Fruit fly (Drosophila melanogaster) whole organism, embryonic: ENCODE data around the gene CG16789.

Experiments
- CG10959 ChIP-seq: fragments of 200-800 bp; sonication (Bioruptor generic); IDR thresholded peaks from 2 replicates; pipeline ENCODE4 v1.3.6; 2022; ENCODE audit warnings: missing biosample characterization, missing genetic modification characterization
- CG11093 ChIP-seq: fragments of 200-800 bp; sonication (Bioruptor generic); IDR thresholded peaks from 3 replicates; pipeline ENCODE4 v1.3.6; 2022; ENCODE audit warnings: missing biosample characterization, missing genetic modification characterization
- CG13123 ChIP-seq: fragments of 200-800 bp; sonication (Bioruptor generic); optimal IDR thresholded peaks from 2 replicates; lab custom pipeline; 2016; ENCODE audit warnings: missing biosample characterization, missing genetic modification characterization
- CG13287 ChIP-seq: fragments of 200-800 bp; sonication (Bioruptor generic); IDR thresholded peaks from 2 replicates; pipeline ENCODE4 v1.3.6; 2022; ENCODE audit warnings: missing biosample characterization, missing genetic modification characterization; ENCODE audit not compliant: partially characterized antibody
- CG14667 ChIP-seq: fragments of 200-800 bp; sonication (Bioruptor generic); IDR thresholded peaks from 2 replicates; pipeline ENCODE4 v1.3.6; 2022; ENCODE audit warnings: missing biosample characterization, missing genetic modification characterization
- CG15073 ChIP-seq: fragments of 200-800 bp; sonication (Bioruptor generic); optimal IDR thresholded peaks from 2 replicates; lab custom pipeline; 2016; ENCODE audit warnings: missing biosample characterization, missing genetic modification characterization
- CG17385 ChIP-seq: fragments of 200-800 bp; sonication (Bioruptor generic); optimal IDR thresholded peaks from 3 replicates; lab custom pipeline; 2018; ENCODE audit warnings: missing biosample characterization, mild to moderate bottlenecking, missing genetic modification characterization
- CG17829 ChIP-seq: fragments of 200-800 bp; optimal IDR thresholded peaks from 2 replicates; lab custom pipeline; 2019; ENCODE audit warnings: missing biosample characterization, mild to moderate bottlenecking, missing genetic modification characterization, moderate library complexity
- CG31224 ChIP-seq: fragments of 200-800 bp; sonication (Bioruptor generic); IDR thresholded peaks from 2 replicates; pipeline ENCODE4 v1.3.6; 2022; ENCODE audit warnings: missing biosample characterization, missing genetic modification characterization
- CG3163 ChIP-seq: fragments of 200-800 bp; sonication (Bioruptor generic); optimal IDR thresholded peaks from 3 replicates; lab custom pipeline; 2016; ENCODE audit warnings: missing biosample characterization, missing genetic modification characterization
- CG33213 ChIP-seq: fragments of 200-800 bp; sonication (Bioruptor generic); optimal IDR thresholded peaks from 3 replicates; lab custom pipeline; 2016; ENCODE audit warnings: missing biosample characterization, missing genetic modification characterization
- CG3838 ChIP-seq: fragments of 200-800 bp; sonication (Bioruptor generic); optimal IDR thresholded peaks from 3 replicates; lab custom pipeline; 2016; ENCODE audit warnings: missing biosample characterization, missing genetic modification characterization
- CG5180 ChIP-seq: fragments of 200-800 bp; sonication (Bioruptor generic); optimal IDR thresholded peaks from 3 replicates; lab custom pipeline; 2017; ENCODE audit warnings: missing biosample characterization, missing genetic modification characterization, mild to moderate bottlenecking, moderate library complexity, missing genetic modification reagents
- CG6254 ChIP-seq: fragments of 200-800 bp; sonication (Bioruptor generic); optimal IDR thresholded peaks from 3 replicates; lab custom pipeline; 2017; ENCODE audit warnings: mild to moderate bottlenecking, missing biosample characterization, missing genetic modification reagents, missing genetic modification characterization
- CG6654 ChIP-seq: fragments of 200-800 bp; sonication (Bioruptor generic); optimal IDR thresholded peaks from 2 replicates; lab custom pipeline; 2017; ENCODE audit warnings: missing biosample characterization, mild to moderate bottlenecking, missing genetic modification characterization
- CG7271 ChIP-seq: fragments of 200-800 bp; sonication (Bioruptor generic); optimal IDR thresholded peaks from 2 replicates; lab custom pipeline; 2018; ENCODE audit warnings: missing biosample characterization, mild to moderate bottlenecking, missing genetic modification characterization, moderate library complexity
- CG7372 ChIP-seq: fragments of 200-800 bp; sonication (Bioruptor generic); IDR thresholded peaks from 2 replicates; pipeline ENCODE4 v1.3.6; 2022; ENCODE audit warnings: missing biosample characterization, missing genetic modification characterization
- CG7987 ChIP-seq: fragments of 200-800 bp; sonication (Bioruptor generic); optimal IDR thresholded peaks from 2 replicates; lab custom pipeline; 2018; ENCODE audit warnings: missing biosample characterization, mild to moderate bottlenecking, missing genetic modification characterization, moderate library complexity
- CG8924 ChIP-seq: fragments of 200-800 bp; optimal IDR thresholded peaks from 3 replicates; lab custom pipeline; 2019; ENCODE audit warnings: missing biosample characterization, mild to moderate bottlenecking, missing genetic modification characterization, moderate library complexity
- CG8944 ChIP-seq: fragments of 200-800 bp; sonication (Bioruptor generic); optimal IDR thresholded peaks from 3 replicates; lab custom pipeline; 2016; ENCODE audit warnings: missing biosample characterization, missing genetic modification characterization
- Deaf1 ChIP-seq: fragments of 200-800 bp; optimal IDR thresholded peaks from 3 replicates; lab custom pipeline; 2019; ENCODE audit warnings: missing biosample characterization, mild to moderate bottlenecking, missing genetic modification characterization, moderate library complexity
- Fer2 ChIP-seq: fragments of 200-800 bp; sonication (Bioruptor generic); optimal IDR thresholded peaks from 2 replicates; lab custom pipeline; 2018; ENCODE audit warnings: missing biosample characterization, mild to moderate bottlenecking, missing genetic modification characterization, moderate library complexity
- HLHmδ ChIP-seq: fragments of 200-800 bp; sonication (Bioruptor generic); optimal IDR thresholded peaks from 2 replicates; lab custom pipeline; 2018; ENCODE audit warnings: missing biosample characterization, mild to moderate bottlenecking, missing genetic modification characterization, moderate library complexity
- Hey ChIP-seq: fragments of 200-800 bp; sonication (Bioruptor generic); optimal IDR thresholded peaks from 3 replicates; lab custom pipeline; 2018; ENCODE audit warnings: missing biosample characterization, mild to moderate bottlenecking, missing genetic modification characterization
- Hr39 ChIP-seq: fragments of >200 bp; optimal IDR thresholded peaks from 2 replicates; lab custom pipeline; 2017
- Hr78 ChIP-seq, 2 experiments: fragments of 200-800 bp in 1 of 2; fragments of >200 bp in 1 of 2; sonication (Bioruptor generic) in 1 of 2; optimal IDR thresholded peaks; 2 replicates each; lab custom pipeline; 2017 to 2019; ENCODE audit warnings: missing biosample characterization in 2 of 2, missing genetic modification characterization in 2 of 2, mild to moderate bottlenecking in 1 of 2, moderate library complexity in 1 of 2
- Pdp1 ChIP-seq, 2 experiments: fragments of 200-800 bp; sonication (Bioruptor generic); optimal IDR thresholded peaks; 3 replicates each; lab custom pipeline; 2016; ENCODE audit warnings: missing biosample characterization in 2 of 2, missing genetic modification characterization in 2 of 2, mild to moderate bottlenecking in 1 of 2, moderate library complexity in 1 of 2
- Rfx ChIP-seq: fragments of 200-800 bp; sonication (Bioruptor generic); IDR thresholded peaks from 2 replicates; pipeline ENCODE4 v1.3.6; 2022; ENCODE audit warnings: missing biosample characterization, missing genetic modification characterization
- Sin3A ChIP-seq: fragments of >200 bp; optimal IDR thresholded peaks from 2 replicates; lab custom pipeline; 2018
- Spps ChIP-seq: fragments of 200-800 bp; sonication (Bioruptor generic); optimal IDR thresholded peaks from 2 replicates; lab custom pipeline; 2018; ENCODE audit warnings: missing biosample characterization, mild to moderate bottlenecking, missing genetic modification characterization
- Tbp ChIP-seq: fragments of >200 bp; optimal IDR thresholded peaks from 2 replicates; lab custom pipeline; 2018; ENCODE audit warnings: missing biosample characterization, missing genetic modification characterization
- YL-1 ChIP-seq: fragments of 200-800 bp; sonication (Bioruptor generic); optimal IDR thresholded peaks from 3 replicates; lab custom pipeline; 2017; ENCODE audit warnings: missing biosample characterization, mild to moderate bottlenecking, missing genetic modification characterization
- aop ChIP-seq: fragments of 200-800 bp; sonication (Bioruptor generic); IDR thresholded peaks from 2 replicates; pipeline ENCODE4 v1.3.6; 2022; ENCODE audit warnings: missing biosample characterization, missing genetic modification characterization
- ash1 ChIP-seq: fragments of 200-800 bp; sonication (Bioruptor generic); optimal IDR thresholded peaks from 2 replicates; lab custom pipeline; 2018; ENCODE audit warnings: missing biosample characterization, mild to moderate bottlenecking, missing genetic modification characterization
- caup ChIP-seq: fragments of 200-800 bp; sonication (Bioruptor generic); optimal IDR thresholded peaks from 3 replicates; lab custom pipeline; 2017; ENCODE audit warnings: missing biosample characterization, mild to moderate bottlenecking, missing genetic modification characterization, moderate library complexity; ENCODE audit not compliant: severe bottlenecking
- dan ChIP-seq: fragments of 200-800 bp; sonication (Bioruptor generic); IDR thresholded peaks from 2 replicates; pipeline ENCODE4 v1.3.6; 2022; ENCODE audit warnings: missing biosample characterization, missing genetic modification characterization
- dmrt11E ChIP-seq: fragments of 200-800 bp; sonication (Bioruptor generic); optimal IDR thresholded peaks from 3 replicates; lab custom pipeline; 2018; ENCODE audit warnings: missing biosample characterization, mild to moderate bottlenecking, missing genetic modification characterization, moderate library complexity
- insv ChIP-seq, 2 experiments: fragments of 200-800 bp; sonication (Bioruptor generic); optimal IDR thresholded peaks; 3 replicates each; lab custom pipeline; 2016 to 2018; ENCODE audit warnings: missing biosample characterization in 2 of 2, missing genetic modification characterization in 2 of 2
- nau ChIP-seq: fragments of 200-800 bp; sonication (Bioruptor generic); optimal IDR thresholded peaks from 3 replicates; lab custom pipeline; 2017; ENCODE audit warnings: missing biosample characterization, mild to moderate bottlenecking, missing genetic modification characterization, missing genetic modification reagents
- nerfin-1 ChIP-seq: fragments of 200-800 bp; sonication (Bioruptor generic); optimal IDR thresholded peaks from 3 replicates; lab custom pipeline; 2019; ENCODE audit warnings: missing biosample characterization, mild to moderate bottlenecking, missing genetic modification characterization, moderate library complexity
- pros ChIP-seq: fragments of 200-800 bp; sonication (Bioruptor generic); optimal IDR thresholded peaks from 3 replicates; lab custom pipeline; 2019; ENCODE audit warnings: missing biosample characterization, mild to moderate bottlenecking, missing genetic modification characterization, moderate library complexity
- ro ChIP-seq: fragments of 200-800 bp; sonication (Bioruptor generic); IDR thresholded peaks from 2 replicates; pipeline ENCODE4 v1.3.6; 2022; ENCODE audit warnings: missing biosample characterization, missing genetic modification characterization
- scrt ChIP-seq: fragments of 200-800 bp; sonication (Bioruptor generic); optimal IDR thresholded peaks from 2 replicates; lab custom pipeline; 2018; ENCODE audit warnings: missing biosample characterization, mild to moderate bottlenecking, missing genetic modification characterization, moderate library complexity
- slbo ChIP-seq: fragments of 200-800 bp; sonication (Bioruptor generic); IDR thresholded peaks from 2 replicates; pipeline ENCODE4 v1.3.6; 2022; ENCODE audit warnings: missing biosample characterization, missing genetic modification characterization
- slp2 ChIP-seq: fragments of 200-800 bp; sonication (Bioruptor generic); optimal IDR thresholded peaks from 2 replicates; lab custom pipeline; 2016; ENCODE audit warnings: missing biosample characterization, missing genetic modification characterization
- sug ChIP-seq: fragments of 200-800 bp; optimal IDR thresholded peaks from 2 replicates; lab custom pipeline; 2019; ENCODE audit warnings: missing biosample characterization, mild to moderate bottlenecking, missing genetic modification characterization, moderate library complexity
- tna ChIP-seq: fragments of 200-800 bp; sonication (Bioruptor generic); IDR thresholded peaks from 2 replicates; pipeline ENCODE4 v1.3.6; 2022; ENCODE audit warnings: missing biosample characterization, missing genetic modification characterization; ENCODE audit not compliant: partially characterized antibody
- zf30C ChIP-seq: fragments of 200-800 bp; sonication (Bioruptor generic); optimal IDR thresholded peaks from 3 replicates; lab custom pipeline; 2018; ENCODE audit warnings: missing biosample characterization, mild to moderate bottlenecking, missing genetic modification characterization
- zfh2 ChIP-seq: fragments of 200-800 bp; sonication (Bioruptor generic); optimal IDR thresholded peaks from 2 replicates; lab custom pipeline; 2016; ENCODE audit warnings: missing biosample characterization, missing genetic modification characterization

The CG16789 gene

dm6 chr3R:9577382-9578137 lies 11.6 kb downstream of the CG16789 start, which contains the start of the genes Kap-alpha3 and Son (continued):
- peak; percentile 48 for TF ChIP-seq zf30C (GFP tag; lab: Kevin White, UChicago)
- TF ChIP-seq Hr39, result no peak
- peak; percentile 99 for TF ChIP-seq YL-1 (GFP tag; lab: Kevin White, UChicago)
- no peak for TF ChIP-seq Tbp (GFP tag; lab: Kevin White, UChicago)
- no peak for TF ChIP-seq nau
- TF ChIP-seq CG3838 (GFP tag; lab: Kevin White, UChicago), result peak; percentile 83
- TF ChIP-seq Deaf1 (tag; lab: Kevin White, UChicago), result peak; percentile 64
- TF ChIP-seq pros (GFP tag; lab: Kevin White, UChicago), result peak; percentile 59
- TF ChIP-seq CG6254 (GFP tag; lab: Kevin White, UChicago), result peak; percentile 73
- TF ChIP-seq CG7372 (GFP tag; lab: Robert Waterston, UW), result peak; percentile 88
- TF ChIP-seq CG33213, result peak; percentile 96
- no peak for TF ChIP-seq dan (GFP tag; lab: Robert Waterston, UW)
- peak; percentile 80 for TF ChIP-seq CG14667
- TF ChIP-seq insv (GFP tag; optimal IDR thresholded peaks at IDR 0.05; lab: Kevin White, UChicago), result peak in 1 of 2 experiments; percentile 85
- peak; percentile 93 for TF ChIP-seq Rfx (GFP tag; lab: Robert Waterston, UW)
- TF ChIP-seq CG13287, result peak; percentile 89
- peak; percentile 93 for TF ChIP-seq CG8944 (GFP tag; lab: Kevin White, UChicago)
- TF ChIP-seq CG13123, result peak; percentile 100
- TF ChIP-seq aop, result no peak
- peak; percentile 97 for TF ChIP-seq CG7987 (GFP tag; lab: Kevin White, UChicago)
- peak; percentile 79 for TF ChIP-seq CG11093 (GFP tag; lab: Robert Waterston, UW)
- peak; percentile 96 for TF ChIP-seq caup (GFP tag; lab: Kevin White, UChicago)
- TF ChIP-seq Spps (tag; lab: Kevin White, UChicago), result peak; percentile 82
- peak; percentile 80 for TF ChIP-seq CG5180 (GFP tag; lab: Kevin White, UChicago)
- peak; percentile 92 for TF ChIP-seq Fer2 (tag; lab: Kevin White, UChicago)
- peak; percentile 89 for TF ChIP-seq CG8924
- TF ChIP-seq ash1 (GFP tag; lab: Kevin White, UChicago), result peak; percentile 90
- peak; percentile 85 for TF ChIP-seq scrt (GFP tag; lab: Kevin White, UChicago)
- peak; percentile 57 for TF ChIP-seq CG15073
- peak; percentile 90 for TF ChIP-seq nerfin-1 (tag; lab: Kevin White, UChicago)
- peak; percentile 76 for TF ChIP-seq CG6654
- peak; percentile 85 for TF ChIP-seq CG31224 (GFP tag; lab: Robert Waterston, UW)
- TF ChIP-seq Sin3A, result peak; percentile 97
- peak; percentile 85 for TF ChIP-seq dmrt11E (tag; lab: Kevin White, UChicago)
- peak; percentile 93 for TF ChIP-seq CG17385 (GFP tag; lab: Kevin White, UChicago)
- peak; percentile 93 for TF ChIP-seq slbo (GFP tag; lab: Robert Waterston, UW)
- peak; percentile 93 for TF ChIP-seq Hey (tag; lab: Kevin White, UChicago)
- peak; percentile 95 for TF ChIP-seq sug (tag; lab: Kevin White, UChicago)
- TF ChIP-seq CG3163 (GFP tag; lab: Kevin White, UChicago), result peak; percentile 81
- peak; percentile 78 for TF ChIP-seq CG10959 (GFP tag; lab: Robert Waterston, UW)
- TF ChIP-seq ro (GFP tag; lab: Robert Waterston, UW), result peak; percentile 47; the same call in 1 of the 2 replicates
- peak in 1 of 2 experiments; percentile 54 for TF ChIP-seq Hr78 (GFP tag; optimal IDR thresholded peaks at IDR 0.05; lab: Kevin White, UChicago)
- TF ChIP-seq tna (GFP tag; lab: Robert Waterston, UW), result no peak; the same call in 1 of the 2 replicates
- peak; percentile 90 for TF ChIP-seq CG17829 (tag; lab: Kevin White, UChicago)
- TF ChIP-seq HLHmδ (GFP tag; lab: Kevin White, UChicago), result peak; percentile 97
- peak; percentile 94 to 99 for TF ChIP-seq Pdp1 (GFP tag; optimal IDR thresholded peaks at IDR 0.05; lab: Kevin White, UChicago)
- peak; percentile 91 for TF ChIP-seq slp2
- peak; percentile 89 for TF ChIP-seq CG7271
- TF ChIP-seq zfh2 (GFP tag; lab: Kevin White, UChicago), result peak; percentile 96
